Fruit fly (Drosophila melanogaster) whole organism, adult: ENCODE results near the gene iav.

Source experiments
- CG11617 ChIP-seq: fragments of 200-800 bp; sonication (Bioruptor generic); optimal IDR thresholded peaks from 2 replicates; lab custom pipeline; 2017; ENCODE audit warnings: mild to moderate bottlenecking, missing biosample characterization, missing genetic modification reagents, missing genetic modification characterization
- CG14711 ChIP-seq: fragments of 200-800 bp; sonication (Bioruptor generic); optimal IDR thresholded peaks from 2 replicates; lab custom pipeline; 2018; ENCODE audit warnings: missing biosample characterization, mild to moderate bottlenecking, missing genetic modification characterization, moderate library complexity
- CG7045 ChIP-seq: fragments of 200-800 bp; sonication (Bioruptor generic); optimal IDR thresholded peaks from 2 replicates; lab custom pipeline; 2017; ENCODE audit warnings: missing biosample characterization, mild to moderate bottlenecking, missing genetic modification characterization
- Crg-1 ChIP-seq: fragments of 200-800 bp; sonication (Bioruptor generic); optimal IDR thresholded peaks from 2 replicates; lab custom pipeline; 2016; ENCODE audit warnings: missing biosample characterization, missing genetic modification characterization
- cic ChIP-seq: fragments of 200-800 bp; sonication (Bioruptor generic); optimal IDR thresholded peaks from 2 replicates; lab custom pipeline; 2017; ENCODE audit warnings: missing biosample characterization, mild to moderate bottlenecking, missing genetic modification characterization, moderate library complexity
- cnc ChIP-seq, 2 experiments: fragments of >200 bp; optimal IDR thresholded peaks; 2 replicates each; lab custom pipeline; 2017
- kay ChIP-seq: fragments of 200-800 bp; sonication (Bioruptor generic); peaks from one replicate; lab custom pipeline; 2016; ENCODE audit warnings: missing biosample characterization, missing genetic modification characterization, borderline replicate concordance
- ovo ChIP-seq: fragments of 200-800 bp; sonication (Bioruptor generic); optimal IDR thresholded peaks from 2 replicates; lab custom pipeline; 2016; ENCODE audit warnings: missing biosample characterization, missing genetic modification characterization
- toe ChIP-seq: fragments of 200-800 bp; sonication (Bioruptor generic); optimal IDR thresholded peaks from 2 replicates; lab custom pipeline; 2016; ENCODE audit warnings: missing biosample characterization, missing genetic modification characterization

- TF ChIP-seq CG14711 (tag; lab: Kevin White, UChicago) (no peak), CG11617 (GFP tag; lab: Kevin White, UChicago) (no peak), ovo (GFP tag; lab: Kevin White, UChicago) (no peak), toe (no peak), CG7045 (GFP tag; lab: Kevin White, UChicago) (no peak), kay (GFP tag; lab: Kevin White, UChicago) (no peak), Crg-1 (GFP tag; lab: Kevin White, UChicago) (no peak), cnc (optimal IDR thresholded peaks at IDR 0.05; lab: Kevin White, UChicago) (no peak), cic (GFP tag; lab: Kevin White, UChicago) (no peak)
Observed at dm6 chrX:6776934-6777333, 36.8 kb upstream of the iav start.
